Fruit fly (Drosophila melanogaster): Measurements from ENCODE around the gene CG12301.

The CG12301 gene

DNA sequence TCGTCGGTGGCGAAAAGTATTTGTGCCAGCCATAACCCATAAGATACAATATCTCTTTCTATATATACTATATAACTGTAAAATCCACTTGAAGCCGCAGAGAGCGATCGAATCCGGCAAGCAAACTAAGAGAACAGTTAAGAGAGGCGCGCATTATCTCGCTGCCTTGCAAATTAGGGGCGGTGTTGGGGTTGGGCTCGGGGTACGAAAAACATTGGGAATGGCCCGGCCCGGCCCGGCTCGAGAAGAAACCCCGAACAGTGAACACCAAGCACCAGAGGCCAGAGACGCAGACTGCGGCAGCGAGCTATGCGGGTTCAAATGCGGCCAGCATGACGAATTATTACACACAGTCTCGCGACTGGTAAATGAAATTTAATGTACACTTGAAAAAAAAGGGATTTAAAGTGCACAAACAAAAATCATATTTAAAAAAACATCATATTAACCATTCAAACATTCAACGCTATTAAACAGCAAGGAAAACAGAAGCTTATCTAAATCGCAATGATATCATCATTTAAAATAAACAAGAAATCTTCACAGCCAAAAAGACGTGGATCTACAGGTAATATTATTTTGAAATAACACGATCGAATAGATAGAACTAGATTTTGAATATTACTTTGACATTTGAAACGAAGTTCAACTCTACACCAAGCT, 48.1 kb upstream of the CG12301 start:
- TF ChIP-seq CG7368 (GFP tag; optimal IDR thresholded peaks at IDR 0.05) = no peak
- no peak for TF ChIP-seq fd59A (GFP tag; optimal IDR thresholded peaks at IDR 0.05)
- TF ChIP-seq CG6163 (GFP tag; IDR thresholded peaks at IDR 0.05) = peak; percentile 68
- peak; percentile 66 for TF ChIP-seq CG3919 (GFP tag; optimal IDR thresholded peaks at IDR 0.05)
- TF ChIP-seq Hr38 (GFP tag; optimal IDR thresholded peaks at IDR 0.05) = no peak
- TF ChIP-seq CG6808 (GFP tag; optimal IDR thresholded peaks at IDR 0.05) = no peak
- peak; percentile 77 for TF ChIP-seq CG6276 (GFP tag; optimal IDR thresholded peaks at IDR 0.05)
- no peak for TF ChIP-seq ss (GFP tag; optimal IDR thresholded peaks at IDR 0.05)
- TF ChIP-seq vri (GFP tag; optimal IDR thresholded peaks at IDR 0.05) = peak; percentile 55
- peak; percentile 34 for TF ChIP-seq Eip93F (GFP tag; optimal IDR thresholded peaks at IDR 0.05)
- peak; percentile 63 for TF ChIP-seq Met (GFP tag; optimal IDR thresholded peaks at IDR 0.05)
- TF ChIP-seq CG34406 (GFP tag; optimal IDR thresholded peaks at IDR 0.05) = no peak
- TF ChIP-seq lz (GFP tag; optimal IDR thresholded peaks at IDR 0.05) = peak; percentile 25
- peak; percentile 11 for TF ChIP-seq achi (GFP tag; optimal IDR thresholded peaks at IDR 0.05)
- peak; percentile 65 for TF ChIP-seq cyc (GFP tag; optimal IDR thresholded peaks at IDR 0.05)
- peak; percentile 38 for TF ChIP-seq Eip75B (GFP tag; optimal IDR thresholded peaks at IDR 0.05)
- peak; percentile 41 for TF ChIP-seq CG31627 (GFP tag; optimal IDR thresholded peaks at IDR 0.05)
- peak; percentile 68 for TF ChIP-seq CG32006 (GFP tag; optimal IDR thresholded peaks at IDR 0.05)
- TF ChIP-seq CG11762 (GFP tag; optimal IDR thresholded peaks at IDR 0.05; ENCODE audit: insufficient read depth) = peak; percentile 44
- no peak for TF ChIP-seq CG6792 (GFP tag; optimal IDR thresholded peaks at IDR 0.05)
- peak; percentile 35 for TF ChIP-seq CG10669 (GFP tag; optimal IDR thresholded peaks at IDR 0.05)
- peak; percentile 95 for TF ChIP-seq svp (GFP tag)
- peak; percentile 1 for TF ChIP-seq acj6 (GFP tag; optimal IDR thresholded peaks at IDR 0.05)
- no peak for TF ChIP-seq CG9139 (GFP tag; optimal IDR thresholded peaks at IDR 0.05)
- TF ChIP-seq Sox14 (GFP tag; optimal IDR thresholded peaks at IDR 0.05) = peak; percentile 21
- TF ChIP-seq CG6854 (GFP tag; optimal IDR thresholded peaks at IDR 0.05) = peak; percentile 56
- peak in 1 of 2 experiments; percentile 57 for TF ChIP-seq salr (GFP tag; optimal IDR thresholded peaks at IDR 0.05)
- TF ChIP-seq CG10631 (GFP tag; optimal IDR thresholded peaks at IDR 0.05) = peak; percentile 49
- TF ChIP-seq topi (GFP tag; optimal IDR thresholded peaks at IDR 0.05) = peak; percentile 63
- peak; percentile 58 for TF ChIP-seq Gug (GFP tag; IDR thresholded peaks at IDR 0.05)
- TF ChIP-seq Blimp-1 (GFP tag; optimal IDR thresholded peaks at IDR 0.05) = peak; percentile 2
- peak; percentile 52; the same call in 1 of the 2 replicates for TF ChIP-seq CG11294 (GFP tag; IDR thresholded peaks at IDR 0.05)
- TF ChIP-seq dac (GFP tag; optimal IDR thresholded peaks at IDR 0.05) = no peak
- no peak for TF ChIP-seq CG8632 (GFP tag; optimal IDR thresholded peaks at IDR 0.05)
- peak; percentile 27 for TF ChIP-seq Ets21C (GFP tag; optimal IDR thresholded peaks at IDR 0.05)
- peak; percentile 61 for TF ChIP-seq Hr39 (GFP tag; optimal IDR thresholded peaks at IDR 0.05)
- no peak for TF ChIP-seq Sox15 (GFP tag; optimal IDR thresholded peaks at IDR 0.05)
- peak; percentile 31 for TF ChIP-seq Lpt (GFP tag; optimal IDR thresholded peaks at IDR 0.05)
- TF ChIP-seq CG1621 (tag; optimal IDR thresholded peaks at IDR 0.05) = peak; percentile 53
- TF ChIP-seq CG11902 (GFP tag; optimal IDR thresholded peaks at IDR 0.05) = no peak
- TF ChIP-seq CG8119 (GFP tag; IDR thresholded peaks at IDR 0.05) = peak; percentile 48; the same call in 2 of the 3 replicates
- TF ChIP-seq OdsH (GFP tag; optimal IDR thresholded peaks at IDR 0.05) = peak; percentile 1
- TF ChIP-seq Sox102F (GFP tag; optimal IDR thresholded peaks at IDR 0.05) = no peak
- TF ChIP-seq Eip78C (GFP tag) = peak; percentile 81
- TF ChIP-seq pdm3 (GFP tag; optimal IDR thresholded peaks at IDR 0.05) = peak; percentile 41
- no peak for TF ChIP-seq net (GFP tag; optimal IDR thresholded peaks at IDR 0.05)
- TF ChIP-seq Ets96B (tag; optimal IDR thresholded peaks at IDR 0.05) = peak; percentile 10
- TF ChIP-seq CG4318 (GFP tag; optimal IDR thresholded peaks at IDR 0.05) = peak; percentile 45
- peak; percentile 43 for TF ChIP-seq CG3032 (tag; optimal IDR thresholded peaks at IDR 0.05)
- TF ChIP-seq dsx (GFP tag; optimal IDR thresholded peaks at IDR 0.05; ENCODE audit: poor library complexity, severe bottlenecking) = peak; percentile 30
- no peak for TF ChIP-seq fd85E (GFP tag; optimal IDR thresholded peaks at IDR 0.05)

Data from whole organism, prepupa.